Worm (Caenorhabditis elegans): ENCODE results near the gene F54C9.9.

The F54C9.9 gene

DNA sequence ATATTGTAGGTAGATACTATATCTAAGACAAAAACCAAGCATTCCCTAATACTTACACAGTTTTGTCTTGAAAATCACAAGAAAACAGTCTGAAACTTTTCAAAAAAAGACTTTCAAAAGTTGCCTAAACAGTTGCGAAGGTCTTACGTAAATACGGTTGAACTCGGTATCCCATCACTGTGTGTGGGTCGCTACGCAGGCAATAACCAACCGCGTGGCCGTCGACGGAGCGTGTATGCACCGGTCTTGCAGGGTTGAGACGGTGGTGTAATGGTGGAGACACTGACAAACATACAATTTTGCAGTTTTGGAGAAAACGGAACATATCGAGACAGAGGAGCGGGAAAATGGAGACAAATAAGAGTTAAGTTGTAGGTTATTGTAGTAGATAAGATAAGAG is 16.6 kb upstream of the F54C9.9 start, which contains the start of gene iff-2 (continued):
- TF ChIP-seq dmd-4 (tag; optimal IDR thresholded peaks at IDR 0.05; ENCODE audit: borderline replicate concordance) (peak; percentile 1), elt-4 (tag; optimal IDR thresholded peaks at IDR 0.05) (no peak), gmeb-2 (tag; optimal IDR thresholded peaks at IDR 0.05) (no peak), madf-2 (tag; optimal IDR thresholded peaks at IDR 0.05) (peak; percentile 70), T23F11.4 (GFP tag; optimal IDR thresholded peaks at IDR 0.05) (peak; percentile 69), odd-2 (tag; optimal IDR thresholded peaks at IDR 0.05) (peak; percentile 41), syd-9 (tag; optimal IDR thresholded peaks at IDR 0.05) (peak; percentile 83), C08G9.2 (tag; optimal IDR thresholded peaks at IDR 0.05) (peak; percentile 65), eyg-1 (tag; optimal IDR thresholded peaks at IDR 0.05) (no peak), pax-1 (tag; optimal IDR thresholded peaks at IDR 0.05) (peak; percentile 83), ama-1 (optimal IDR thresholded peaks at IDR 0.05) (peak; percentile 51), K09A11.1 (tag; optimal IDR thresholded peaks at IDR 0.05; ENCODE audit: insufficient read depth) (peak; percentile 80), ceh-2 (tag; optimal IDR thresholded peaks at IDR 0.05) (peak; percentile 76), unc-42 (tag; optimal IDR thresholded peaks at IDR 0.05) (peak; percentile 93), pha-4 (tag; optimal IDR thresholded peaks at IDR 0.05) (no peak), fkh-6 (tag; optimal IDR thresholded peaks at IDR 0.05) (peak; percentile 68), ztf-16 (tag; optimal IDR thresholded peaks at IDR 0.05) (peak; percentile 83), ceh-45 (GFP tag; IDR thresholded peaks at IDR 0.05) (peak; percentile 62; the same call in 1 of the 2 replicates), ceh-34 (tag; optimal IDR thresholded peaks at IDR 0.05) (peak; percentile 96), nhr-11 (tag; optimal IDR thresholded peaks at IDR 0.05) (peak; percentile 62), lin-11 (tag; optimal IDR thresholded peaks at IDR 0.05) (peak; percentile 13), ttx-3 (tag; optimal IDR thresholded peaks at IDR 0.05) (peak; percentile 37), ceh-19 (GFP tag; optimal IDR thresholded peaks at IDR 0.05) (peak; percentile 62), ceh-30 (tag; optimal IDR thresholded peaks at IDR 0.05) (peak; percentile 39), ceh-6 (GFP tag; optimal IDR thresholded peaks at IDR 0.05) (peak; percentile 56), Y22D7AL.16 (tag; optimal IDR thresholded peaks at IDR 0.05) (no peak), ets-4 (tag; optimal IDR thresholded peaks at IDR 0.05) (peak; percentile 89), fax-1 (tag; optimal IDR thresholded peaks at IDR 0.05) (no peak), sdc-2 (tag; optimal IDR thresholded peaks at IDR 0.05) (peak; percentile 78), fkh-10 (GFP tag; optimal IDR thresholded peaks at IDR 0.05) (peak; percentile 59), ceh-24 (tag; optimal IDR thresholded peaks at IDR 0.05) (no peak)

DNA sequence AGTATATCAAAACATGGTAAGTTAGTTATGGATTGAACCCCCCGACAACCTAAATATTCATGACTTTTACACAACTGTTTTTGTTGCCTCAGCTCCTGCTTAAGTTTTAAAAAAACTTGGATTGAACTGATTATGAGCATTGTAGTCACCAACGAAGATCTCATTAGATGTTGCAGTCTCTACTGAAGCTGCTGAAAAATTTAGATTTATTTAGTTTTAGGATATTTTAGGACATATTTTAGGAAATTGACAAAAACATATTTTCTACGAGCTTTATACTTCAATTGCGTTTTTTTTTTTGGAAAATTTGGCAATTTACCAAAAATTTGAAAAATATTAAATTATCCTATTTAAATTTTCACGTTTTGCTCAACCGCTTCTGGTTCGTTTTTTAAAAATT is 15.8 kb upstream of the F54C9.9 start, which contains the start of gene F54C9.14:
Gene F54C9.14 (plus strand): TSS at position 301 of the 400 bp plus-strand sequence.
- no peak for TF ChIP-seq lim-6 (tag; optimal IDR thresholded peaks at IDR 0.05)
- TF ChIP-seq ref-2 (tag; optimal IDR thresholded peaks at IDR 0.05) = no peak
- TF ChIP-seq madf-2 (tag; optimal IDR thresholded peaks at IDR 0.05) = no peak
- TF ChIP-seq hlh-8 (tag; optimal IDR thresholded peaks at IDR 0.05) = no peak
- no peak for TF ChIP-seq K02D7.2 (tag; optimal IDR thresholded peaks at IDR 0.05)
- TF ChIP-seq dve-1 (tag; optimal IDR thresholded peaks at IDR 0.05) = no peak
- no peak for TF ChIP-seq ceh-48 (tag; optimal IDR thresholded peaks at IDR 0.05)
- TF ChIP-seq pag-3 (tag; optimal IDR thresholded peaks at IDR 0.05; ENCODE audit: borderline replicate concordance) = no peak
- no peak for TF ChIP-seq odd-2 (tag; optimal IDR thresholded peaks at IDR 0.05)
- no peak for TF ChIP-seq ceh-19 (GFP tag; optimal IDR thresholded peaks at IDR 0.05)
- TF ChIP-seq nhr-11 (tag; optimal IDR thresholded peaks at IDR 0.05) = no peak
- no peak for TF ChIP-seq ama-1 (optimal IDR thresholded peaks at IDR 0.05)

- TF ChIP-seq sox-4 (tag; optimal IDR thresholded peaks at IDR 0.05) = no peak
- TF ChIP-seq elt-2 (tag; optimal IDR thresholded peaks at IDR 0.05) = peak; percentile 3
Measured at ce11 chrII:8566039-8566438, 11.8 kb upstream of the F54C9.9 start, which contains the start of gene stc-1. Gene stc-1, minus strand, starts transcription at chrII:8566139.

Measured in whole organism, late embryonic.